Worm (Caenorhabditis elegans): ENCODE results near the gene C41C4.9.

C41C4.9 gene

ce11 chrII:8062334-8062791 lies 45.1 kb upstream of the C41C4.9 start, which contains the start of gene ufd-2:
Gene ufd-2 (plus strand): TSS chrII:8062741.
- TF ChIP-seq nhr-43 (tag; optimal IDR thresholded peaks at IDR 0.05; ENCODE audit: poor library complexity, severe bottlenecking) = peak; percentile 36
- no peak for TF ChIP-seq nhr-28 (tag; optimal IDR thresholded peaks at IDR 0.05)
- TF ChIP-seq eor-1 (tag; optimal IDR thresholded peaks at IDR 0.05) = no peak
- no peak for TF ChIP-seq nhr-76 (tag; optimal IDR thresholded peaks at IDR 0.05)
- peak; percentile 75 for TF ChIP-seq nfya-1 (tag; optimal IDR thresholded peaks at IDR 0.05; ENCODE audit: insufficient read depth)
- TF ChIP-seq mml-1 (tag; optimal IDR thresholded peaks at IDR 0.05) = no peak
- no peak for TF ChIP-seq ceh-9 (tag; optimal IDR thresholded peaks at IDR 0.05)
- peak; percentile 77 for TF ChIP-seq skn-1 (tag; optimal IDR thresholded peaks at IDR 0.05)
- TF ChIP-seq daf-12 (tag; optimal IDR thresholded peaks at IDR 0.05) = no peak
- TF ChIP-seq elt-3 (tag; optimal IDR thresholded peaks at IDR 0.05) = no peak
- no peak for TF ChIP-seq fos-1 (tag; optimal IDR thresholded peaks at IDR 0.05)
- TF ChIP-seq zag-1 (tag; optimal IDR thresholded peaks at IDR 0.05) = no peak
- no peak for TF ChIP-seq elt-1 (tag; optimal IDR thresholded peaks at IDR 0.05)
- no peak for TF ChIP-seq mdl-1 (tag; optimal IDR thresholded peaks at IDR 0.05)
- TF ChIP-seq ceh-82 (tag; optimal IDR thresholded peaks at IDR 0.05) = no peak
- no peak for TF ChIP-seq nhr-23 (tag; optimal IDR thresholded peaks at IDR 0.05)
- peak; percentile 80 for TF ChIP-seq nhr-25 (tag; optimal IDR thresholded peaks at IDR 0.05)
- peak; percentile 9 for TF ChIP-seq egl-5 (tag; optimal IDR thresholded peaks at IDR 0.05)
- no peak for TF ChIP-seq fkh-2 (tag; optimal IDR thresholded peaks at IDR 0.05)
- no peak for TF ChIP-seq nhr-12 (tag; optimal IDR thresholded peaks at IDR 0.05)
- peak; percentile 32 for TF ChIP-seq jun-1 (tag; optimal IDR thresholded peaks at IDR 0.05)
- no peak for TF ChIP-seq ztf-11 (tag; optimal IDR thresholded peaks at IDR 0.05)
- TF ChIP-seq lin-15B (tag; optimal IDR thresholded peaks at IDR 0.05) = peak; percentile 96
- no peak for TF ChIP-seq ama-1 (optimal IDR thresholded peaks at IDR 0.05)
- TF ChIP-seq pha-4 (tag; optimal IDR thresholded peaks at IDR 0.05) = peak; percentile 82
- TF ChIP-seq ZK546.5 (tag; optimal IDR thresholded peaks at IDR 0.05) = no peak
- TF ChIP-seq hmg-11 (tag; optimal IDR thresholded peaks at IDR 0.05) = peak; percentile 22
- TF ChIP-seq lin-39 (tag; optimal IDR thresholded peaks at IDR 0.05) = peak; percentile 83
- TF ChIP-seq unc-39 (tag; optimal IDR thresholded peaks at IDR 0.05) = no peak
- no peak for TF ChIP-seq ceh-16 (tag; optimal IDR thresholded peaks at IDR 0.05)
- no peak for TF ChIP-seq fkh-10 (GFP tag; optimal IDR thresholded peaks at IDR 0.05)
- no peak for TF ChIP-seq ztf-4 (tag; optimal IDR thresholded peaks at IDR 0.05)
- TF ChIP-seq aly-2 (tag; optimal IDR thresholded peaks at IDR 0.05) = no peak
- TF ChIP-seq pqm-1 (tag; optimal IDR thresholded peaks at IDR 0.05) = peak; percentile 39
- TF ChIP-seq unc-62 (GFP tag; optimal IDR thresholded peaks at IDR 0.05) = no peak
- no peak for TF ChIP-seq tbx-2 (tag; optimal IDR thresholded peaks at IDR 0.05)
- TF ChIP-seq nhr-11 (tag; optimal IDR thresholded peaks at IDR 0.05) = no peak
- no peak for TF ChIP-seq egl-27 (tag; optimal IDR thresholded peaks at IDR 0.05)
- no peak for TF ChIP-seq nhr-77 (tag; optimal IDR thresholded peaks at IDR 0.05)
- TF ChIP-seq sea-2 (GFP tag; optimal IDR thresholded peaks at IDR 0.05) = no peak
- TF ChIP-seq ceh-28 (tag; optimal IDR thresholded peaks at IDR 0.05) = no peak
- TF ChIP-seq elt-2 (tag; optimal IDR thresholded peaks at IDR 0.05) = peak; percentile 81
- peak; percentile 68 for TF ChIP-seq snpc-4 (tag; optimal IDR thresholded peaks at IDR 0.05)
- TF ChIP-seq nhr-237 (tag; optimal IDR thresholded peaks at IDR 0.05) = no peak
- TF ChIP-seq R02D3.7 (tag; optimal IDR thresholded peaks at IDR 0.05) = peak; percentile 42
- TF ChIP-seq nhr-67 (tag; optimal IDR thresholded peaks at IDR 0.05) = no peak
- peak; percentile 23 for TF ChIP-seq lsy-12 (tag; optimal IDR thresholded peaks at IDR 0.05)

ce11 chrII:8065985-8066384 lies 41.5 kb upstream of the C41C4.9 start, which contains the start of gene pdha-1:
Gene pdha-1 (plus strand): TSS chrII:8066285.
- TF ChIP-seq hmg-11 (tag; optimal IDR thresholded peaks at IDR 0.05) (no peak), ceh-16 (tag; optimal IDR thresholded peaks at IDR 0.05) (no peak), ceh-28 (tag; optimal IDR thresholded peaks at IDR 0.05) (no peak), fkh-2 (tag; optimal IDR thresholded peaks at IDR 0.05) (no peak), ztf-11 (tag; optimal IDR thresholded peaks at IDR 0.05) (no peak), aly-2 (tag; optimal IDR thresholded peaks at IDR 0.05) (no peak), nhr-23 (tag; optimal IDR thresholded peaks at IDR 0.05) (no peak), jun-1 (tag; optimal IDR thresholded peaks at IDR 0.05) (no peak)

Measured in whole organism, L3 larva.